Worm (Caenorhabditis elegans) whole organism, late embryonic: ENCODE results near the gene F22H10.6.

ENCODE experiments used
- C08G9.2 ChIP-seq: sonication (generic microtip); optimal IDR thresholded peaks from 2 replicates; lab custom pipeline; 2016; ENCODE audit warnings: mild to moderate bottlenecking, missing genetic modification characterization, moderate library complexity, missing compliant biosample characterization
- C38D4.7 ChIP-seq: fragments of 200-800 bp; sonication (Bioruptor generic); optimal IDR thresholded peaks from 2 replicates; lab custom pipeline; 2018; ENCODE audit warnings: mild to moderate bottlenecking, missing genetic modification characterization, moderate library complexity, missing compliant biosample characterization
- F13H6.1 ChIP-seq: sonication (generic microtip); optimal IDR thresholded peaks from 2 replicates; lab custom pipeline; 2016; ENCODE audit warnings: missing genetic modification characterization, missing compliant biosample characterization
- K09A11.1 ChIP-seq: sonication (generic microtip); optimal IDR thresholded peaks from 2 replicates; lab custom pipeline; 2017; ENCODE audit warnings: antibody characterized with exemption, mild to moderate bottlenecking, missing genetic modification characterization, missing compliant biosample characterization; ENCODE audit not compliant: insufficient read depth
- T23F11.4 ChIP-seq: fragments of 200-800 bp; sonication (Bioruptor generic); optimal IDR thresholded peaks from 2 replicates; lab custom pipeline; 2018; ENCODE audit warnings: mild to moderate bottlenecking, missing genetic modification characterization, missing compliant biosample characterization
- Y22D7AL.16 ChIP-seq: sonication (generic microtip); optimal IDR thresholded peaks from 2 replicates; lab custom pipeline; 2016; ENCODE audit warnings: missing genetic modification characterization, missing compliant biosample characterization
- ama-1 ChIP-seq: fragments of 150-350 bp; optimal IDR thresholded peaks from 2 replicates; lab custom pipeline; 2014
- ceh-18 ChIP-seq: sonication (generic microtip); optimal IDR thresholded peaks from 2 replicates; lab custom pipeline; 2016; ENCODE audit warnings: missing genetic modification characterization, missing compliant biosample characterization
- ceh-19 ChIP-seq: fragments of 200-800 bp; sonication (Bioruptor generic); optimal IDR thresholded peaks from 2 replicates; lab custom pipeline; 2018; ENCODE audit warnings: mild to moderate bottlenecking, missing genetic modification characterization, missing compliant biosample characterization
- ceh-2 ChIP-seq: sonication (generic microtip); optimal IDR thresholded peaks from 2 replicates; lab custom pipeline; 2016; ENCODE audit warnings: missing genotype, missing genetic modification characterization, missing compliant biosample characterization
- ceh-24 ChIP-seq: sonication (generic microtip); optimal IDR thresholded peaks from 2 replicates; lab custom pipeline; 2016; ENCODE audit warnings: mild to moderate bottlenecking, missing genetic modification characterization, missing compliant biosample characterization
- ceh-30 ChIP-seq: fragments of 150-350 bp; optimal IDR thresholded peaks from 2 replicates; lab custom pipeline; 2014; ENCODE audit warnings: missing biosample characterization, missing genetic modification characterization
- ceh-34 ChIP-seq: sonication (generic microtip); optimal IDR thresholded peaks from 2 replicates; lab custom pipeline; 2016; ENCODE audit warnings: mild to moderate bottlenecking, missing genetic modification characterization, missing compliant biosample characterization
- ceh-48 ChIP-seq: sonication (generic microtip); optimal IDR thresholded peaks from 2 replicates; lab custom pipeline; 2016; ENCODE audit warnings: missing genetic modification characterization, inconsistent platforms, missing compliant biosample characterization
- ceh-6 ChIP-seq: fragments of 200-800 bp; sonication (Bioruptor generic); optimal IDR thresholded peaks from 2 replicates; lab custom pipeline; 2018; ENCODE audit warnings: mild to moderate bottlenecking, missing genetic modification characterization, missing compliant biosample characterization
- ceh-9 ChIP-seq: sonication (generic microtip); optimal IDR thresholded peaks from 2 replicates; lab custom pipeline; 2016; ENCODE audit warnings: mild to moderate bottlenecking, missing genetic modification characterization, inconsistent platforms, missing compliant biosample characterization
- che-1 ChIP-seq: sonication (generic microtip); optimal IDR thresholded peaks from 2 replicates; lab custom pipeline; 2016; ENCODE audit warnings: mild to moderate bottlenecking, missing genetic modification characterization, missing compliant biosample characterization
- dmd-4 ChIP-seq: sonication (generic microtip); optimal IDR thresholded peaks from 2 replicates; lab custom pipeline; 2016; ENCODE audit warnings: borderline replicate concordance, missing genetic modification characterization, missing compliant biosample characterization
- dve-1 ChIP-seq: sonication (generic microtip); optimal IDR thresholded peaks from 2 replicates; lab custom pipeline; 2017; ENCODE audit warnings: antibody characterized with exemption, mild to moderate bottlenecking, missing genetic modification characterization, missing compliant biosample characterization
- elt-2 ChIP-seq: sonication (generic microtip); optimal IDR thresholded peaks from 2 replicates; lab custom pipeline; 2016; ENCODE audit warnings: missing genetic modification reagents, missing genetic modification characterization, missing compliant biosample characterization
- elt-4 ChIP-seq: sonication (generic microtip); optimal IDR thresholded peaks from 2 replicates; lab custom pipeline; 2016; ENCODE audit warnings: missing genetic modification characterization, missing compliant biosample characterization
- ets-4 ChIP-seq: sonication (generic microtip); optimal IDR thresholded peaks from 2 replicates; lab custom pipeline; 2016; ENCODE audit warnings: missing genetic modification characterization, missing compliant biosample characterization
- eyg-1 ChIP-seq: sonication (generic microtip); optimal IDR thresholded peaks from 2 replicates; lab custom pipeline; 2016; ENCODE audit warnings: missing genotype, missing genetic modification characterization, missing compliant biosample characterization
- fkh-10 ChIP-seq: fragments of 150-350 bp; optimal IDR thresholded peaks from 2 replicates; lab custom pipeline; 2014; ENCODE audit warnings: missing biosample characterization, missing genetic modification reagents, missing genetic modification characterization
- fkh-6 ChIP-seq: sonication (generic microtip); optimal IDR thresholded peaks from 2 replicates; lab custom pipeline; 2016; ENCODE audit warnings: missing genetic modification characterization, missing compliant biosample characterization
- gmeb-2 ChIP-seq: sonication (generic microtip); optimal IDR thresholded peaks from 2 replicates; lab custom pipeline; 2016; ENCODE audit warnings: missing genetic modification characterization, inconsistent platforms, missing compliant biosample characterization
- hlh-13 ChIP-seq: fragments of 200-800 bp; sonication (Bioruptor generic); optimal IDR thresholded peaks from 2 replicates; lab custom pipeline; 2018; ENCODE audit warnings: mild to moderate bottlenecking, missing genetic modification characterization, missing compliant biosample characterization
- hlh-6 ChIP-seq: sonication (generic microtip); optimal IDR thresholded peaks from 2 replicates; lab custom pipeline; 2016; ENCODE audit warnings: missing genotype, missing genetic modification characterization, missing compliant biosample characterization
- lim-6 ChIP-seq: sonication (generic microtip); optimal IDR thresholded peaks from 2 replicates; lab custom pipeline; 2016; ENCODE audit warnings: missing genetic modification characterization, missing compliant biosample characterization
- lin-11 ChIP-seq: fragments of 200-800 bp; sonication (Bioruptor generic); optimal IDR thresholded peaks from 2 replicates; lab custom pipeline; 2018; ENCODE audit warnings: mild to moderate bottlenecking, missing genetic modification characterization, missing compliant biosample characterization
- madf-2 ChIP-seq: sonication (generic microtip); optimal IDR thresholded peaks from 2 replicates; lab custom pipeline; 2017; ENCODE audit warnings: missing genetic modification characterization, missing compliant biosample characterization
- mec-3 ChIP-seq: sonication (generic microtip); optimal IDR thresholded peaks from 2 replicates; lab custom pipeline; 2016; ENCODE audit warnings: borderline replicate concordance, missing genetic modification characterization, missing compliant biosample characterization
- nfya-1 ChIP-seq: sonication (generic microtip); optimal IDR thresholded peaks from 2 replicates; lab custom pipeline; 2017; ENCODE audit warnings: missing genetic modification characterization, mild to moderate bottlenecking, missing compliant biosample characterization, antibody characterized with exemption, moderate library complexity
- nhr-232 ChIP-seq: sonication (generic microtip); optimal IDR thresholded peaks from 2 replicates; lab custom pipeline; 2016; ENCODE audit warnings: missing genetic modification characterization, missing compliant biosample characterization
- npax-4 ChIP-seq: sonication (generic microtip); optimal IDR thresholded peaks from 2 replicates; lab custom pipeline; 2016; ENCODE audit warnings: missing genetic modification characterization, missing compliant biosample characterization
- pat-9 ChIP-seq: fragments of 200-800 bp; sonication (Bioruptor generic); optimal IDR thresholded peaks from 2 replicates; lab custom pipeline; 2018; ENCODE audit warnings: mild to moderate bottlenecking, missing genetic modification characterization, moderate library complexity, missing compliant biosample characterization
- pax-1 ChIP-seq: fragments of 150-350 bp; optimal IDR thresholded peaks from 2 replicates; lab custom pipeline; 2014; ENCODE audit warnings: missing biosample characterization, missing genetic modification characterization
- pha-2 ChIP-seq: sonication (generic microtip); optimal IDR thresholded peaks from 2 replicates; lab custom pipeline; 2017; ENCODE audit warnings: mild to moderate bottlenecking, missing genetic modification characterization, missing compliant biosample characterization
- pha-4 ChIP-seq: fragments of 150-350 bp; optimal IDR thresholded peaks from 2 replicates; lab custom pipeline; 2018; ENCODE audit warnings: missing biosample characterization, missing genetic modification reagents, missing genetic modification characterization
- pros-1 ChIP-seq: fragments of 150-350 bp; optimal IDR thresholded peaks from 2 replicates; lab custom pipeline; 2014; ENCODE audit warnings: missing biosample characterization, missing genetic modification reagents, missing genetic modification characterization
- sdc-2 ChIP-seq: sonication (generic microtip); optimal IDR thresholded peaks from 2 replicates; lab custom pipeline; 2016; ENCODE audit warnings: missing genotype, missing genetic modification characterization, missing compliant biosample characterization
- sox-2 ChIP-seq: fragments of 200-800 bp; sonication (Bioruptor generic); IDR thresholded peaks from 2 replicates; pipeline ENCODE4 v1.3.6; 2022; ENCODE audit warnings: missing genetic modification reagents, missing genetic modification characterization, missing compliant biosample characterization
- sox-4 ChIP-seq: sonication (generic microtip); optimal IDR thresholded peaks from 2 replicates; lab custom pipeline; 2017; ENCODE audit warnings: mild to moderate bottlenecking, missing genetic modification characterization, inconsistent platforms, missing compliant biosample characterization
- syd-9 ChIP-seq: sonication (generic microtip); optimal IDR thresholded peaks from 2 replicates; lab custom pipeline; 2016; ENCODE audit warnings: mild to moderate bottlenecking, missing genetic modification characterization, moderate library complexity, missing compliant biosample characterization
- tbx-7 ChIP-seq: sonication (generic microtip); optimal IDR thresholded peaks from 2 replicates; lab custom pipeline; 2016; ENCODE audit warnings: missing genotype, missing genetic modification characterization, missing compliant biosample characterization
- unc-55 ChIP-seq: sonication (generic microtip); optimal IDR thresholded peaks from 2 replicates; lab custom pipeline; 2017; ENCODE audit warnings: missing biosample characterization, missing genetic modification reagents, missing genetic modification characterization
- unc-86 ChIP-seq: sonication (generic microtip); optimal IDR thresholded peaks from 2 replicates; lab custom pipeline; 2016; ENCODE audit warnings: missing genetic modification characterization, missing compliant biosample characterization
- zip-5 ChIP-seq: sonication (generic microtip); optimal IDR thresholded peaks from 2 replicates; lab custom pipeline; 2016; ENCODE audit warnings: missing genetic modification characterization, missing compliant biosample characterization
- ztf-16 ChIP-seq: sonication (generic microtip); optimal IDR thresholded peaks from 2 replicates; lab custom pipeline; 2017; ENCODE audit warnings: missing genetic modification characterization, missing compliant biosample characterization

F22H10.6 gene

ce11 chrX:16687377-16687776, 3.8 kb downstream of the F22H10.6 start:
- TF ChIP-seq dmd-4 (no peak), ceh-48 (tag; lab: Kevin White, UChicago) (no peak), tbx-7 (tag; lab: Kevin White, UChicago) (no peak), zip-5 (tag; lab: Kevin White, UChicago) (no peak), T23F11.4 (GFP tag; lab: Kevin White, UChicago) (no peak), lim-6 (tag; lab: Kevin White, UChicago) (no peak), fkh-10 (GFP tag; lab: Kevin White, UChicago) (no peak), elt-4 (tag; lab: Kevin White, UChicago) (no peak), nfya-1 (tag; lab: Kevin White, UChicago) (no peak)

- peak; percentile 47 for TF ChIP-seq ztf-16 (tag; lab: Kevin White, UChicago)
- peak; percentile 32 for TF ChIP-seq T23F11.4 (GFP tag; lab: Kevin White, UChicago)
- TF ChIP-seq npax-4 (tag; lab: Kevin White, UChicago) = no peak
- TF ChIP-seq pha-2 = no peak
- TF ChIP-seq ceh-24 (tag; lab: Kevin White, UChicago) = no peak
- no peak for TF ChIP-seq pat-9
- TF ChIP-seq ceh-19 (GFP tag; lab: Kevin White, UChicago) = peak; percentile 0
- TF ChIP-seq ceh-48 (tag; lab: Kevin White, UChicago) = peak; percentile 93
- no peak for TF ChIP-seq che-1 (tag; lab: Kevin White, UChicago)
- no peak for TF ChIP-seq gmeb-2
- peak; percentile 67 for TF ChIP-seq elt-2 (tag; lab: Kevin White, UChicago)
- peak; percentile 60 for TF ChIP-seq ceh-2 (tag; lab: Kevin White, UChicago)
- no peak for TF ChIP-seq nhr-232 (tag; lab: Kevin White, UChicago)
- peak; percentile 28 for TF ChIP-seq tbx-7 (tag; lab: Kevin White, UChicago)
- peak; percentile 71 for TF ChIP-seq fkh-6 (tag; lab: Kevin White, UChicago)
- no peak for TF ChIP-seq dmd-4
- TF ChIP-seq hlh-6 (tag; lab: Kevin White, UChicago) = no peak
- peak; percentile 71 for TF ChIP-seq pros-1 (tag; lab: Kevin White, UChicago)
- TF ChIP-seq unc-55 (GFP tag; lab: Kevin White, UChicago) = peak; percentile 50
- no peak for TF ChIP-seq mec-3 (tag; lab: Kevin White, UChicago)
- peak; percentile 75 for TF ChIP-seq K09A11.1 (tag; lab: Kevin White, UChicago)
- TF ChIP-seq eyg-1 (tag; lab: Kevin White, UChicago) = no peak
- no peak for TF ChIP-seq ama-1 (lab: Kevin White, UChicago)
- TF ChIP-seq elt-4 (tag; lab: Kevin White, UChicago) = no peak
- TF ChIP-seq ceh-34 (tag; lab: Kevin White, UChicago) = peak; percentile 78
- peak; percentile 75 for TF ChIP-seq sox-2
- TF ChIP-seq unc-86 = peak; percentile 76
- TF ChIP-seq pha-4 (tag; lab: Kevin White, UChicago) = no peak
- peak; percentile 18 for TF ChIP-seq F13H6.1 (tag; lab: Kevin White, UChicago)
- TF ChIP-seq lim-6 (tag; lab: Kevin White, UChicago) = no peak
- TF ChIP-seq zip-5 (tag; lab: Kevin White, UChicago) = peak; percentile 30
- peak; percentile 32 for TF ChIP-seq ceh-6 (GFP tag; lab: Kevin White, UChicago)
- peak; percentile 21 for TF ChIP-seq madf-2 (tag; lab: Kevin White, UChicago)
- peak; percentile 96 for TF ChIP-seq ceh-30 (tag; lab: Kevin White, UChicago)
- TF ChIP-seq ets-4 (tag; lab: Kevin White, UChicago) = peak; percentile 50
- no peak for TF ChIP-seq sox-4 (tag; lab: Kevin White, UChicago)
- TF ChIP-seq pax-1 (tag; lab: Kevin White, UChicago) = peak; percentile 84
- peak; percentile 88 for TF ChIP-seq syd-9 (tag; lab: Kevin White, UChicago)
- peak; percentile 28 for TF ChIP-seq C08G9.2 (tag; lab: Kevin White, UChicago)
- TF ChIP-seq sdc-2 (tag; lab: Kevin White, UChicago) = peak; percentile 99
- peak; percentile 95 for TF ChIP-seq dve-1 (tag; lab: Kevin White, UChicago)
- peak; percentile 96 for TF ChIP-seq ceh-18 (tag; lab: Kevin White, UChicago)
- TF ChIP-seq hlh-13 (GFP tag; lab: Kevin White, UChicago) = peak; percentile 42
- TF ChIP-seq lin-11 = no peak
- no peak for TF ChIP-seq C38D4.7 (GFP tag; lab: Kevin White, UChicago)
- no peak for TF ChIP-seq ceh-9
- TF ChIP-seq Y22D7AL.16 (tag; lab: Kevin White, UChicago) = peak; percentile 2
- peak; percentile 88 for TF ChIP-seq fkh-10 (GFP tag; lab: Kevin White, UChicago)
Measured at ce11 chrX:16681910-16682493, 9.1 kb downstream of the F22H10.6 start.
